Fruit fly (Drosophila melanogaster): ENCODE measurements around the gene CG6610.

- TF ChIP-seq Hr78 (GFP tag; optimal IDR thresholded peaks at IDR 0.05) (no peak), h (GFP tag; optimal IDR thresholded peaks at IDR 0.05) (peak; percentile 54), OdsH (GFP tag; optimal IDR thresholded peaks at IDR 0.05) (peak; percentile 39), ey (GFP tag; optimal IDR thresholded peaks at IDR 0.05) (peak; percentile 37), HLH106 (tag; optimal IDR thresholded peaks at IDR 0.05) (peak; percentile 83)
Observed at dm6 chr3L:6074975-6075692, at the start of gene CG6610, which contains the start of gene CG13295.
